Worm (Caenorhabditis elegans): ENCODE data around the gene B0391.14.

The B0391.14 gene

ce11 chrV:15567344-15567804, 32.3 kb downstream of the B0391.14 start, which contains the start of gene acs-2:
Gene acs-2 (plus strand): TSS chrV:15567394.
- TF ChIP-seq grh-1 (GFP tag; IDR thresholded peaks at IDR 0.05), result no peak
- TF ChIP-seq snu-23 (GFP tag; optimal IDR thresholded peaks at IDR 0.05), result no peak
- no peak for TF ChIP-seq pqm-1 (tag; optimal IDR thresholded peaks at IDR 0.05)
- no peak for TF ChIP-seq alr-1 (tag; optimal IDR thresholded peaks at IDR 0.05; ENCODE audit: borderline replicate concordance)
- TF ChIP-seq skn-1 (tag; optimal IDR thresholded peaks at IDR 0.05), result no peak
- TF ChIP-seq nhr-90 (tag; optimal IDR thresholded peaks at IDR 0.05; ENCODE audit: poor library complexity), result no peak
- TF ChIP-seq nhr-19 (GFP tag; conservative IDR thresholded peaks at IDR 0.05), result no peak
- TF ChIP-seq mdl-1 (tag; optimal IDR thresholded peaks at IDR 0.05), result no peak
- TF ChIP-seq ceh-8 (GFP tag; optimal IDR thresholded peaks at IDR 0.05), result no peak
- TF ChIP-seq fkh-10 (GFP tag; optimal IDR thresholded peaks at IDR 0.05), result no peak
- TF ChIP-seq isw-1 (GFP tag; IDR thresholded peaks at IDR 0.05), result no peak
- no peak for TF ChIP-seq xbp-1 (tag; optimal IDR thresholded peaks at IDR 0.05)
- no peak for TF ChIP-seq C34B4.2 (tag; optimal IDR thresholded peaks at IDR 0.05)
- TF ChIP-seq F16B12.6 (tag; optimal IDR thresholded peaks at IDR 0.05), result no peak
- TF ChIP-seq sptf-1 (tag; optimal IDR thresholded peaks at IDR 0.05), result no peak
- peak in 1 of 2 experiments; percentile 37 for TF ChIP-seq lin-35 (GFP tag; optimal IDR thresholded peaks at IDR 0.05)
- TF ChIP-seq efl-1 (optimal IDR thresholded peaks at IDR 0.05), result no peak
- peak in 1 of 2 experiments; percentile 85 for TF ChIP-seq efl-1 (GFP tag; optimal IDR thresholded peaks at IDR 0.05 in 1 of 2)

ce11 chrV:15566511-15567178, 33.0 kb downstream of the B0391.14 start:
- TF ChIP-seq nhr-76 (tag; optimal IDR thresholded peaks at IDR 0.05), result no peak
- TF ChIP-seq nhr-11 (tag; optimal IDR thresholded peaks at IDR 0.05), result peak; percentile 67
- TF ChIP-seq lsy-2 (tag; optimal IDR thresholded peaks at IDR 0.05), result peak; percentile 76 to 87
- TF ChIP-seq mef-2 (tag; optimal IDR thresholded peaks at IDR 0.05), result peak; percentile 64
- TF ChIP-seq mep-1 (tag; optimal IDR thresholded peaks at IDR 0.05), result peak; percentile 80
- TF ChIP-seq mab-9 (GFP tag; IDR thresholded peaks at IDR 0.05), result peak; percentile 68
- no peak for TF ChIP-seq ceh-63 (GFP tag; optimal IDR thresholded peaks at IDR 0.05)
- no peak for TF ChIP-seq unc-30 (tag; optimal IDR thresholded peaks at IDR 0.05)
- peak; percentile 2 for TF ChIP-seq fos-1 (tag; optimal IDR thresholded peaks at IDR 0.05)
- TF ChIP-seq irx-1 (tag; optimal IDR thresholded peaks at IDR 0.05), result peak; percentile 52
- peak; percentile 93 for TF ChIP-seq C16A3.4 (tag; optimal IDR thresholded peaks at IDR 0.05)
- TF ChIP-seq lin-39 (tag; optimal IDR thresholded peaks at IDR 0.05), result peak; percentile 70
- no peak for TF ChIP-seq unc-86 (tag; optimal IDR thresholded peaks at IDR 0.05)
- TF ChIP-seq ceh-90 (tag; optimal IDR thresholded peaks at IDR 0.05), result no peak
- TF ChIP-seq C04F5.9 (tag; optimal IDR thresholded peaks at IDR 0.05), result peak; percentile 43
- peak; percentile 99 for TF ChIP-seq unc-130 (tag; optimal IDR thresholded peaks at IDR 0.05)
- no peak for TF ChIP-seq F16B12.6 (tag; optimal IDR thresholded peaks at IDR 0.05)
- no peak for TF ChIP-seq aly-2 (tag; optimal IDR thresholded peaks at IDR 0.05)
- no peak for TF ChIP-seq fkh-10 (GFP tag; optimal IDR thresholded peaks at IDR 0.05)
- TF ChIP-seq lin-14 (GFP tag; optimal IDR thresholded peaks at IDR 0.05), result peak; percentile 93
- TF ChIP-seq ceh-82 (tag; optimal IDR thresholded peaks at IDR 0.05), result peak in 1 of 3 experiments; percentile 44
- no peak for TF ChIP-seq zag-1 (tag; optimal IDR thresholded peaks at IDR 0.05)
- no peak for TF ChIP-seq alr-1 (tag; optimal IDR thresholded peaks at IDR 0.05; ENCODE audit: borderline replicate concordance)
- TF ChIP-seq sptf-1 (tag; optimal IDR thresholded peaks at IDR 0.05), result no peak
- peak; percentile 76 for TF ChIP-seq nhr-47 (tag; optimal IDR thresholded peaks at IDR 0.05)
- peak; percentile 100 for TF ChIP-seq nhr-19 (GFP tag; conservative IDR thresholded peaks at IDR 0.05)
- no peak for TF ChIP-seq unc-62 (GFP tag; optimal IDR thresholded peaks at IDR 0.05)
- TF ChIP-seq nhr-85 (tag), result peak; percentile 89
- no peak for TF ChIP-seq ceh-8 (GFP tag; optimal IDR thresholded peaks at IDR 0.05)
- TF ChIP-seq efl-3 (GFP tag; optimal IDR thresholded peaks at IDR 0.05), result no peak
- no peak for TF ChIP-seq egl-13 (tag; optimal IDR thresholded peaks at IDR 0.05)
- TF ChIP-seq hlh-17 (GFP tag; optimal IDR thresholded peaks at IDR 0.05; ENCODE audit: borderline replicate concordance), result no peak
- TF ChIP-seq grh-1 (GFP tag; IDR thresholded peaks at IDR 0.05), result no peak
- TF ChIP-seq C34B4.2 (tag; optimal IDR thresholded peaks at IDR 0.05), result no peak
- TF ChIP-seq efl-1 (optimal IDR thresholded peaks at IDR 0.05), result peak; percentile 53 to 65
- TF ChIP-seq efl-1 (GFP tag; optimal IDR thresholded peaks at IDR 0.05 in 1 of 2), result peak; percentile 60 to 96
- peak; percentile 53 for TF ChIP-seq sup-37 (GFP tag; optimal IDR thresholded peaks at IDR 0.05)
- TF ChIP-seq pqm-1 (tag; optimal IDR thresholded peaks at IDR 0.05), result peak; percentile 66
- TF ChIP-seq jun-1 (tag; optimal IDR thresholded peaks at IDR 0.05), result peak; percentile 71
- peak; percentile 43 for TF ChIP-seq ama-1 (optimal IDR thresholded peaks at IDR 0.05)
- TF ChIP-seq dpl-1 (GFP tag; optimal IDR thresholded peaks at IDR 0.05), result peak; percentile 50 to 72 (median 66)
- TF ChIP-seq fkh-4 (tag; optimal IDR thresholded peaks at IDR 0.05; ENCODE audit: borderline replicate concordance), result no peak

Measured in whole organism, L1 larva.